Worm (Caenorhabditis elegans) whole organism, midembryonic: Measurements from ENCODE around the gene che-2.

Experiments
- klf-2 ChIP-seq: fragments of 200-800 bp; sonication (Bioruptor generic); conservative IDR thresholded peaks from 2 replicates; pipeline ENCODE4 v1.3.6; 2022; ENCODE audit warnings: missing genetic modification reagents, missing genetic modification characterization, missing compliant biosample characterization
- ref-1 ChIP-seq: fragments of 200-800 bp; sonication (Bioruptor generic); conservative IDR thresholded peaks from 2 replicates; pipeline ENCODE4 v1.3.6; 2022; ENCODE audit warnings: missing genetic modification reagents, missing genetic modification characterization, missing compliant biosample characterization
- ztf-29 ChIP-seq: fragments of 200-800 bp; sonication (Bioruptor generic); IDR thresholded peaks from 2 replicates; pipeline ENCODE4 v1.3.6; 2022; ENCODE audit warnings: missing genetic modification reagents, missing genetic modification characterization, missing compliant biosample characterization

DNA sequence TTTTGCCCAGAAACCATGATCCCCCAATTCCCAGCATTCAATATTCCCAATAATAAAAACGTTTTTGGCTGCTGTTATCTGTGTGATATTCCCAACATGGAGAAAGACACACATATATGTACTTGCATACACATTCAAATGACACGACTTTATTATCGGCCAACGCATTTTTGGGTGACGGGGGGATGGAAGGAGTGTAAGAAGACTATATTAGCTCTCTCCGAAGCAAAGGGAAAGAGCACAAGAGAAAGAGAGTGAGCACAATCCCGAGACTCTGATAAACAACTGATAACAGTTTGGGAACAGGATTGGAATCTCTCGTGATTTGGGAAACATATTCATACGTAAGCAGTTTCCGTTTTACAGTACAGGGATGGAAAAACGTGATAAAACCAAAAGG is 40.8 kb upstream of the che-2 start:
- TF ChIP-seq klf-2 (GFP tag; lab: Robert Waterston, UW) (no peak), ref-1 (GFP tag; lab: Robert Waterston, UW) (no peak), ztf-29 (no peak)
